Worm (Caenorhabditis elegans) whole organism, L4 larva: ENCODE measurements around the gene gfat-1.
A peak's percentile ranks its signal among the peaks of the same experiment; 100 is the strongest.

ENCODE experiments used
- F26F4.8 ChIP-seq: fragments of 200-800 bp; sonication (Bioruptor generic); conservative IDR thresholded peaks from 2 replicates; pipeline ENCODE4 v1.3.6; 2022; ENCODE audit warnings: missing genetic modification characterization, missing compliant biosample characterization
- F44E2.7 ChIP-seq: fragments of 200-800 bp; sonication (Bioruptor generic); IDR thresholded peaks from 2 replicates; pipeline ENCODE4 v2.1.2; 2022; ENCODE audit warnings: missing genetic modification characterization, missing compliant biosample characterization
- R02D3.7 ChIP-seq: fragments of 150-350 bp; sonication (generic microtip); optimal IDR thresholded peaks from 3 replicates; lab custom pipeline; 2014; ENCODE audit warnings: missing biosample characterization, missing genetic modification characterization
- T20F7.1 ChIP-seq: fragments of 200-800 bp; sonication (Bioruptor generic); optimal IDR thresholded peaks from 2 replicates; lab custom pipeline; 2018; ENCODE audit warnings: mild to moderate bottlenecking, missing genetic modification characterization, missing compliant biosample characterization
- T26A8.4 ChIP-seq: fragments of 200-800 bp; sonication (Bioruptor generic); IDR thresholded peaks from 2 replicates; pipeline ENCODE4 v1.3.6; 2022; ENCODE audit warnings: missing genetic modification characterization, missing compliant biosample characterization
- Y105C5A.15 ChIP-seq: fragments of 200-800 bp; sonication (Bioruptor generic); IDR thresholded peaks from 2 replicates; pipeline ENCODE4 v1.3.6; 2022; ENCODE audit warnings: missing genetic modification characterization, missing compliant biosample characterization
- ZK546.5 ChIP-seq, 2 experiments: sonication (generic microtip); optimal IDR thresholded peaks; 2 replicates each; lab custom pipeline; 2017; ENCODE audit warnings: missing biosample characterization in 2 of 2, missing genetic modification characterization in 2 of 2
- aha-1 ChIP-seq: fragments of 150-350 bp; peaks from one replicate; lab custom pipeline; 2014; ENCODE audit warnings: missing biosample characterization, missing genetic modification characterization
- aly-2 ChIP-seq: sonication (generic microtip); optimal IDR thresholded peaks from 2 replicates; lab custom pipeline; 2018; ENCODE audit warnings: missing biosample characterization, missing genetic modification characterization
- ama-1 ChIP-seq: fragments of 150-350 bp; optimal IDR thresholded peaks from 2 replicates; lab custom pipeline; 2014; ENCODE audit warnings: inconsistent platforms, mixed read lengths
- ceh-28 ChIP-seq: fragments of 150-350 bp; optimal IDR thresholded peaks from 2 replicates; lab custom pipeline; 2014; ENCODE audit warnings: missing biosample characterization, missing genetic modification reagents, missing genetic modification characterization
- ces-1 ChIP-seq: fragments of 150-350 bp; sonication (generic microtip); optimal IDR thresholded peaks from 4 replicates; lab custom pipeline; 2014; ENCODE audit warnings: missing biosample characterization, missing genetic modification reagents, missing genetic modification characterization
- cey-2 ChIP-seq: sonication (generic microtip); optimal IDR thresholded peaks from 3 replicates; lab custom pipeline; 2017; ENCODE audit warnings: missing genetic modification characterization, mild to moderate bottlenecking, missing compliant biosample characterization, antibody characterized with exemption, borderline replicate concordance; ENCODE audit not compliant: insufficient read depth
- daf-12 ChIP-seq: fragments of 150-350 bp; optimal IDR thresholded peaks from 2 replicates; lab custom pipeline; 2014; ENCODE audit warnings: missing biosample characterization, missing genetic modification reagents, missing genetic modification characterization
- daf-16 ChIP-seq, 3 experiments: sonication (generic microtip); optimal IDR thresholded peaks; 2 replicates each; lab custom pipeline; 2016 to 2017; ENCODE audit warnings: missing genetic modification characterization in 3 of 3, missing genetic modification reagents in 3 of 3, mild to moderate bottlenecking in 2 of 3, missing compliant biosample characterization in 2 of 3, missing biosample characterization in 1 of 3, moderate library complexity in 1 of 3
- daf-19 ChIP-seq: fragments of 200-800 bp; sonication (Bioruptor generic); conservative IDR thresholded peaks from 2 replicates; pipeline ENCODE4 v1.3.6; 2022; ENCODE audit warnings: missing genetic modification characterization, missing compliant biosample characterization
- dmd-9 ChIP-seq: fragments of 200-800 bp; sonication (Bioruptor generic); IDR thresholded peaks from 2 replicates; pipeline ENCODE4 v1.3.6; 2022; ENCODE audit warnings: missing genetic modification reagents, missing genetic modification characterization, missing compliant biosample characterization
- dve-1 ChIP-seq: sonication (generic microtip); optimal IDR thresholded peaks from 2 replicates; lab custom pipeline; 2017; ENCODE audit warnings: antibody characterized with exemption, mild to moderate bottlenecking, missing genetic modification characterization, missing compliant biosample characterization; ENCODE audit not compliant: insufficient read depth
- egl-27 ChIP-seq: sonication (generic microtip); optimal IDR thresholded peaks from 3 replicates; lab custom pipeline; 2017; ENCODE audit warnings: missing biosample characterization, missing genetic modification reagents, missing genetic modification characterization
- egl-43 ChIP-seq: fragments of 200-800 bp; sonication (Bioruptor generic); IDR thresholded peaks from 2 replicates; pipeline ENCODE4 v1.3.6; 2022; ENCODE audit warnings: missing genetic modification reagents, missing genetic modification characterization, missing compliant biosample characterization
- fos-1 ChIP-seq: fragments of 150-350 bp; optimal IDR thresholded peaks from 2 replicates; lab custom pipeline; 2014; ENCODE audit warnings: missing biosample characterization, missing genetic modification characterization
- hif-1 ChIP-seq, 2 experiments: sonication (generic microtip); optimal IDR thresholded peaks; 2 replicates each; lab custom pipeline; 2016 to 2017; ENCODE audit warnings: missing compliant biosample characterization in 2 of 2, missing genetic modification characterization in 2 of 2, missing genetic modification reagents in 2 of 2, missing genotype in 2 of 2, mild to moderate bottlenecking in 1 of 2
- hlh-11 ChIP-seq: fragments of 200-800 bp; sonication (Bioruptor generic); optimal IDR thresholded peaks from 2 replicates; lab custom pipeline; 2018; ENCODE audit warnings: mild to moderate bottlenecking, missing genetic modification characterization, missing compliant biosample characterization
- hmg-1.1 ChIP-seq: fragments of 200-800 bp; sonication (Bioruptor generic); IDR thresholded peaks from 2 replicates; pipeline ENCODE4 v1.3.6; 2022; ENCODE audit warnings: missing genetic modification reagents, missing genetic modification characterization, missing compliant biosample characterization
- lim-7 ChIP-seq: fragments of 200-800 bp; sonication (Bioruptor generic); IDR thresholded peaks from 2 replicates; pipeline ENCODE4 v1.3.6; 2022; ENCODE audit warnings: missing genetic modification characterization, missing compliant biosample characterization
- lir-3 ChIP-seq: sonication (generic microtip); optimal IDR thresholded peaks from 2 replicates; lab custom pipeline; 2016; ENCODE audit warnings: mild to moderate bottlenecking, missing genetic modification characterization, missing compliant biosample characterization
- madf-9 ChIP-seq: fragments of 200-800 bp; sonication (Bioruptor generic); conservative IDR thresholded peaks from 2 replicates; pipeline ENCODE4 v1.3.6; 2022; ENCODE audit warnings: missing genetic modification reagents, missing genetic modification characterization, missing compliant biosample characterization
- mep-1 ChIP-seq: fragments of 150-350 bp; sonication (generic microtip); optimal IDR thresholded peaks from 3 replicates; lab custom pipeline; 2014; ENCODE audit warnings: missing biosample characterization, missing genetic modification characterization
- mes-2 ChIP-seq: sonication (generic microtip); optimal IDR thresholded peaks from 2 replicates; lab custom pipeline; 2016; ENCODE audit warnings: missing genotype, mild to moderate bottlenecking, missing genetic modification characterization, missing compliant biosample characterization; ENCODE audit not compliant: poor library complexity, severe bottlenecking
- nhr-111 ChIP-seq: fragments of 200-800 bp; sonication (Bioruptor generic); optimal IDR thresholded peaks from 2 replicates; lab custom pipeline; 2018; ENCODE audit warnings: mild to moderate bottlenecking, missing genetic modification characterization, missing compliant biosample characterization
- nhr-41 ChIP-seq: fragments of 200-800 bp; sonication (Bioruptor generic); IDR thresholded peaks from 2 replicates; pipeline ENCODE4 v1.3.6; 2022; ENCODE audit warnings: missing genetic modification reagents, missing genetic modification characterization, missing compliant biosample characterization
- nhr-6 ChIP-seq: fragments of 150-350 bp; optimal IDR thresholded peaks from 2 replicates; lab custom pipeline; 2014; ENCODE audit warnings: missing biosample characterization, missing genetic modification characterization
- nhr-76 ChIP-seq: fragments of 150-350 bp; optimal IDR thresholded peaks from 2 replicates; lab custom pipeline; 2014; ENCODE audit warnings: missing biosample characterization, missing genetic modification characterization
- php-3 ChIP-seq: fragments of 200-800 bp; sonication (Bioruptor generic); IDR thresholded peaks from 2 replicates; pipeline ENCODE4 v1.3.6; 2022; ENCODE audit warnings: missing genetic modification reagents, missing genetic modification characterization, missing compliant biosample characterization
- pqm-1 ChIP-seq: sonication (generic microtip); optimal IDR thresholded peaks from 2 replicates; lab custom pipeline; 2017; ENCODE audit warnings: missing biosample characterization, missing genetic modification characterization
- rbr-2 ChIP-seq: sonication (generic microtip); optimal IDR thresholded peaks from 2 replicates; lab custom pipeline; 2016; ENCODE audit warnings: missing genotype, missing genetic modification characterization, missing compliant biosample characterization
- snpc-4 ChIP-seq: fragments of 150-350 bp; optimal IDR thresholded peaks from 2 replicates; lab custom pipeline; 2014; ENCODE audit warnings: missing biosample characterization, missing genetic modification characterization
- spr-1 ChIP-seq: sonication (generic microtip); optimal IDR thresholded peaks from 2 replicates; lab custom pipeline; 2016; ENCODE audit warnings: mild to moderate bottlenecking, missing genetic modification characterization, missing compliant biosample characterization
- tag-97 ChIP-seq: fragments of 200-800 bp; sonication (Bioruptor generic); IDR thresholded peaks from 2 replicates; pipeline ENCODE4 v1.3.6; 2022; ENCODE audit warnings: missing genetic modification characterization, missing compliant biosample characterization
- unc-39 ChIP-seq: sonication (generic microtip); optimal IDR thresholded peaks from 2 replicates; lab custom pipeline; 2017; ENCODE audit warnings: missing biosample characterization, missing genetic modification characterization
- unc-62 ChIP-seq, 3 experiments: fragments of 150-350 bp in 1 of 3; sonication (generic microtip); optimal IDR thresholded peaks in 2 of 3; peaks in 1 of 3; 1 replicate in 1 of 3; 2 replicates in 2 of 3; lab custom pipeline; 2014 to 2017; ENCODE audit warnings: missing biosample characterization in 3 of 3, missing genetic modification characterization in 3 of 3, missing genetic modification reagents in 3 of 3, missing genotype in 1 of 3
- vab-7 ChIP-seq: fragments of 200-800 bp; sonication (Bioruptor generic); IDR thresholded peaks from 2 replicates; pipeline ENCODE4 v1.3.6; 2022; ENCODE audit warnings: missing genetic modification reagents, missing genetic modification characterization, missing compliant biosample characterization
- zip-11 ChIP-seq: fragments of 200-800 bp; sonication (Bioruptor generic); IDR thresholded peaks from 2 replicates; pipeline ENCODE4 v1.3.6; 2022; ENCODE audit warnings: missing genetic modification characterization, missing compliant biosample characterization
- zip-2 ChIP-seq: fragments of 150-350 bp; optimal IDR thresholded peaks from 2 replicates; lab custom pipeline; 2014; ENCODE audit warnings: missing biosample characterization, missing genetic modification characterization

The gfat-1 gene

ce11 chrII:11637189-11637754 is 42.1 kb upstream of the gfat-1 start (continued):
- no peak for TF ChIP-seq cey-2 (tag; lab: Kevin White, UChicago)
- no peak for TF ChIP-seq daf-16 (GFP tag; optimal IDR thresholded peaks at IDR 0.05; lab: Kevin White, UChicago)
- TF ChIP-seq daf-16 (tag; optimal IDR thresholded peaks at IDR 0.05; lab: Kevin White, UChicago), result peak; percentile 32
- no peak for TF ChIP-seq ces-1 (GFP tag; lab: Kevin White, UChicago)
- TF ChIP-seq R02D3.7 (tag; lab: Kevin White, UChicago), result no peak
- no peak for TF ChIP-seq egl-27
- TF ChIP-seq nhr-111, result no peak
- TF ChIP-seq zip-2, result no peak
- peak; percentile 74 for TF ChIP-seq dve-1 (tag; lab: Kevin White, UChicago)
- TF ChIP-seq hif-1 (tag; optimal IDR thresholded peaks at IDR 0.05; lab: Kevin White, UChicago), result peak in 1 of 2 experiments; percentile 7
- TF ChIP-seq lim-7 (GFP tag; lab: Robert Waterston, UW), result no peak
- TF ChIP-seq F44E2.7, result no peak
- peak; percentile 52 for TF ChIP-seq mes-2 (tag; lab: Kevin White, UChicago)

ce11 chrII:11636617-11637016 is 41.4 kb upstream of the gfat-1 start:
- 0 out of 2 replicates have a peak, but pooled peaks have one; percentile 50 for TF ChIP-seq lim-7 (GFP tag; lab: Robert Waterston, UW)
- TF ChIP-seq ama-1 (lab: Kevin White, UChicago), result peak; percentile 46
- no peak for TF ChIP-seq madf-9 (GFP tag; lab: Robert Waterston, UW)
- TF ChIP-seq vab-7 (GFP tag; lab: Robert Waterston, UW), result no peak
- no peak for TF ChIP-seq R02D3.7 (tag; lab: Kevin White, UChicago)
- no peak for TF ChIP-seq tag-97 (GFP tag; lab: Robert Waterston, UW)
- no peak for TF ChIP-seq cey-2 (tag; lab: Kevin White, UChicago)
- TF ChIP-seq mes-2 (tag; lab: Kevin White, UChicago), result peak; percentile 24
- TF ChIP-seq unc-62 (GFP tag; optimal IDR thresholded peaks at IDR 0.05 in 1 of 2; lab: Kevin White, UChicago), result peak in 1 of 2 experiments; percentile 25
- no peak for TF ChIP-seq unc-62 (tag; optimal IDR thresholded peaks at IDR 0.05; lab: Kevin White, UChicago)
- TF ChIP-seq aly-2 (tag; lab: Kevin White, UChicago), result no peak
- 0 out of 2 replicates have a peak, but pooled peaks have one; percentile 24 for TF ChIP-seq php-3 (GFP tag; lab: Robert Waterston, UW)
- TF ChIP-seq ceh-28 (tag; lab: Kevin White, UChicago), result no peak
- no peak for TF ChIP-seq egl-27
- no peak for TF ChIP-seq aha-1 (tag; lab: Kevin White, UChicago)
- 0 out of 2 replicates have a peak, but pooled peaks have one; percentile 14 for TF ChIP-seq daf-19
- TF ChIP-seq dve-1 (tag; lab: Kevin White, UChicago), result peak; percentile 17
- no peak for TF ChIP-seq hmg-1.1 (GFP tag; lab: Robert Waterston, UW)
- 0 out of 2 replicates have a peak, but pooled peaks have one; percentile 14 for TF ChIP-seq F26F4.8 (GFP tag; lab: Robert Waterston, UW)
- TF ChIP-seq hlh-11 (tag; lab: Kevin White, UChicago), result peak; percentile 36
- TF ChIP-seq unc-39 (tag; lab: Kevin White, UChicago), result no peak
- TF ChIP-seq Y105C5A.15 (GFP tag; lab: Robert Waterston, UW), result no peak
- TF ChIP-seq nhr-76, result no peak
- TF ChIP-seq hif-1 (tag; optimal IDR thresholded peaks at IDR 0.05; lab: Kevin White, UChicago), result peak in 1 of 2 experiments; percentile 3
- TF ChIP-seq egl-43 (GFP tag; lab: Robert Waterston, UW), result 0 out of 2 replicates have a peak, but pooled peaks have one; percentile 45
- TF ChIP-seq daf-16 (GFP tag; optimal IDR thresholded peaks at IDR 0.05; lab: Kevin White, UChicago), result no peak
- TF ChIP-seq daf-16 (tag; optimal IDR thresholded peaks at IDR 0.05; lab: Kevin White, UChicago), result peak; percentile 41
- no peak for TF ChIP-seq lir-3 (tag; lab: Kevin White, UChicago)
- TF ChIP-seq fos-1, result no peak
- no peak for TF ChIP-seq rbr-2 (tag; lab: Kevin White, UChicago)
- TF ChIP-seq mep-1 (tag; lab: Kevin White, UChicago), result no peak

ce11 chrII:11635745-11636161 is 40.5 kb upstream of the gfat-1 start:
- TF ChIP-seq egl-27, result no peak
- no peak for TF ChIP-seq daf-19
- TF ChIP-seq T20F7.1 (GFP tag; lab: Kevin White, UChicago), result no peak
- peak; percentile 75 for TF ChIP-seq T26A8.4 (GFP tag; lab: Robert Waterston, UW)
- TF ChIP-seq spr-1 (tag; lab: Kevin White, UChicago), result peak; percentile 49
- no peak for TF ChIP-seq zip-11 (GFP tag; lab: Robert Waterston, UW)
- no peak for TF ChIP-seq nhr-41 (GFP tag; lab: Robert Waterston, UW)
- TF ChIP-seq ZK546.5 (tag; optimal IDR thresholded peaks at IDR 0.05; lab: Kevin White, UChicago), result no peak
- TF ChIP-seq snpc-4 (tag; lab: Kevin White, UChicago), result no peak
- TF ChIP-seq pqm-1 (tag; lab: Kevin White, UChicago), result peak; percentile 25
- no peak for TF ChIP-seq daf-12
- peak; percentile 60; the same call in 1 of the 2 replicates for TF ChIP-seq dmd-9 (GFP tag; lab: Robert Waterston, UW)
- TF ChIP-seq nhr-6 (tag; lab: Kevin White, UChicago), result peak; percentile 96
- TF ChIP-seq lim-7 (GFP tag; lab: Robert Waterston, UW), result 0 out of 2 replicates have a peak, but pooled peaks have one; percentile 4
- peak; percentile 74 for TF ChIP-seq mes-2 (tag; lab: Kevin White, UChicago)
- TF ChIP-seq hlh-11 (tag; lab: Kevin White, UChicago), result peak; percentile 95
